Fruit fly (Drosophila melanogaster) whole organism, wandering third instar larva: Measurements from ENCODE around the gene CG13841.

Experiments used
- CG9705 ChIP-seq: fragments of 200-800 bp; sonication (Bioruptor generic); optimal IDR thresholded peaks from 2 replicates; lab custom pipeline; 2018; ENCODE audit warnings: missing biosample characterization, mild to moderate bottlenecking, missing genetic modification characterization
- CrebA ChIP-seq: fragments of 200-800 bp; sonication (Bioruptor generic); optimal IDR thresholded peaks from 2 replicates; lab custom pipeline; 2016; ENCODE audit warnings: missing biosample characterization, mild to moderate bottlenecking, missing genetic modification characterization, borderline replicate concordance
- Dfd ChIP-seq: fragments of >200 bp; optimal IDR thresholded peaks from 2 replicates; lab custom pipeline; 2017; ENCODE audit warnings: missing biosample characterization, missing genetic modification characterization
- GATAd ChIP-seq: sonication (Bioruptor generic); optimal IDR thresholded peaks from 2 replicates; lab custom pipeline; 2016; ENCODE audit warnings: missing biosample characterization, missing genetic modification characterization
- Hr83 ChIP-seq: fragments of 200-300 bp; sonication (Bioruptor generic); optimal IDR thresholded peaks from 2 replicates; lab custom pipeline; 2016; ENCODE audit warnings: missing biosample characterization, mild to moderate bottlenecking, missing genetic modification characterization, moderate library complexity; ENCODE audit not compliant: poor library complexity, severe bottlenecking
- Jra ChIP-seq: sonication (Bioruptor generic); optimal IDR thresholded peaks from 2 replicates; lab custom pipeline; 2016; ENCODE audit warnings: missing biosample characterization, missing genetic modification characterization
- Myc ChIP-seq: fragments of >200 bp; optimal IDR thresholded peaks from 2 replicates; lab custom pipeline; 2017
- N ChIP-seq: fragments of >200 bp; optimal IDR thresholded peaks from 2 replicates; lab custom pipeline; 2018; ENCODE audit warnings: missing biosample characterization, missing external identifiers, missing genetic modification characterization
- Vsx2 ChIP-seq: fragments of 200-300, 225-300 bp; sonication (Bioruptor generic); optimal IDR thresholded peaks from 2 replicates; lab custom pipeline; 2018; ENCODE audit warnings: missing biosample characterization, missing genetic modification characterization; ENCODE audit not compliant: partially characterized antibody
- br ChIP-seq: fragments of 200-800 bp; sonication (Bioruptor generic); optimal IDR thresholded peaks from 2 replicates; lab custom pipeline; 2016; ENCODE audit warnings: missing biosample characterization, missing genetic modification characterization
- brk ChIP-seq: fragments of 200-800 bp; sonication (Bioruptor generic); optimal IDR thresholded peaks from 2 replicates; lab custom pipeline; 2016; ENCODE audit warnings: missing biosample characterization, mild to moderate bottlenecking, missing genetic modification characterization
- dl ChIP-seq, 2 experiments: fragments of 175-275, 200-275 bp in 1 of 2; fragments of 200-275 bp in 1 of 2; sonication (Bioruptor generic); optimal IDR thresholded peaks; lab custom pipeline; 2018; ENCODE audit warnings: mild to moderate bottlenecking in 2 of 2, missing biosample characterization in 2 of 2, missing genetic modification characterization in 2 of 2, moderate library complexity in 2 of 2; ENCODE audit not compliant: partially characterized antibody in 2 of 2, insufficient read depth in 1 of 2
- dmrt93B ChIP-seq: fragments of 200-800 bp; sonication (Bioruptor generic); optimal IDR thresholded peaks from 2 replicates; lab custom pipeline; 2018; ENCODE audit warnings: missing biosample characterization, mild to moderate bottlenecking, missing genetic modification characterization
- dsf ChIP-seq: sonication (Bioruptor generic); optimal IDR thresholded peaks from 2 replicates; lab custom pipeline; 2016; ENCODE audit warnings: missing biosample characterization, missing genetic modification characterization, borderline replicate concordance
- ey ChIP-seq: fragments of 200-800 bp; sonication (Bioruptor generic); optimal IDR thresholded peaks from 2 replicates; lab custom pipeline; 2016; ENCODE audit warnings: missing biosample characterization, missing genetic modification characterization
- foxo ChIP-seq, 2 experiments: fragments of 200-800 bp; sonication (Bioruptor generic); optimal IDR thresholded peaks; 2 replicates in 1 of 2; 3 replicates in 1 of 2; lab custom pipeline; 2016 to 2017; ENCODE audit warnings: missing biosample characterization in 2 of 2, missing genetic modification characterization in 2 of 2
- fru ChIP-seq: fragments of 200-800 bp; sonication (Bioruptor generic); optimal IDR thresholded peaks from 3 replicates; lab custom pipeline; 2016; ENCODE audit warnings: missing biosample characterization, mild to moderate bottlenecking, missing genetic modification characterization
- jim ChIP-seq: fragments of 175-275, 200-325 bp; sonication (Bioruptor generic); optimal IDR thresholded peaks from 2 replicates; lab custom pipeline; 2016; ENCODE audit warnings: missing biosample characterization, mild to moderate bottlenecking, missing genetic modification characterization
- psq ChIP-seq: fragments of 200-800 bp; sonication (Bioruptor generic); optimal IDR thresholded peaks from 3 replicates; lab custom pipeline; 2017; ENCODE audit warnings: missing biosample characterization, mild to moderate bottlenecking, missing genetic modification characterization, moderate library complexity
- rgr ChIP-seq: fragments of 200-800 bp; sonication (Bioruptor generic); optimal IDR thresholded peaks from 3 replicates; lab custom pipeline; 2016; ENCODE audit warnings: missing biosample characterization, mild to moderate bottlenecking, missing genetic modification characterization
- sv ChIP-seq: fragments of 200-800 bp; sonication (Bioruptor generic); optimal IDR thresholded peaks from 3 replicates; lab custom pipeline; 2016; ENCODE audit warnings: missing biosample characterization, missing genetic modification characterization
- tai ChIP-seq: sonication (Bioruptor generic); optimal IDR thresholded peaks from 2 replicates; lab custom pipeline; 2016; ENCODE audit warnings: missing biosample characterization, missing genetic modification characterization
- usp ChIP-seq: fragments of >200 bp; optimal IDR thresholded peaks from 2 replicates; lab custom pipeline; 2017; ENCODE audit warnings: missing biosample characterization, missing genetic modification characterization
- woc ChIP-seq: sonication (Bioruptor generic); optimal IDR thresholded peaks from 2 replicates; lab custom pipeline; 2016; ENCODE audit warnings: missing biosample characterization, mild to moderate bottlenecking, missing genetic modification characterization

The CG13841 gene

DNA sequence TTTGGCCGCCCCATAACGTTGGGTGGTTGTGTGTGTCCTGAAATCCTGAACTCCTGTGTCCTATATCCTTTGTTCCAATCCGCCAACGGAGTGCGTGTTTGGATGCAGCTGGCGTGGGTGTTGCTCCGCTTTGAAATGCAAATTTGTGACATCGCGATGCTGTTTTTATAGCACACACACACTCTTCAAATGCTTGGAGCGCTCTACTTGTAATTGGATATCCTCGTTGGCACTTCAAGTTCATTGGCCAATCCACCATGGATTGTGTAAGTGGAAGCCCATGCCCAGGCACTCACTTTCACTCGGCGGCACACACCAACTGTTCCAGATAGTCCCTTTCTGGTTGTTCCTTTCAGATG lies 48.6 kb upstream of the CG13841 start, which contains the start of gene CG13840:
Gene CG13840, minus strand, starts transcription at position 101 of the 359 bp plus-strand sequence.
- TF ChIP-seq dl (GFP tag; optimal IDR thresholded peaks at IDR 0.05; lab: Kevin White, UChicago; ENCODE audit: insufficient read depth in 1 of 2, partially characterized antibody in 2 of 2) = no peak
- TF ChIP-seq Hr83 (GFP tag; lab: Kevin White, UChicago) = no peak

DNA sequence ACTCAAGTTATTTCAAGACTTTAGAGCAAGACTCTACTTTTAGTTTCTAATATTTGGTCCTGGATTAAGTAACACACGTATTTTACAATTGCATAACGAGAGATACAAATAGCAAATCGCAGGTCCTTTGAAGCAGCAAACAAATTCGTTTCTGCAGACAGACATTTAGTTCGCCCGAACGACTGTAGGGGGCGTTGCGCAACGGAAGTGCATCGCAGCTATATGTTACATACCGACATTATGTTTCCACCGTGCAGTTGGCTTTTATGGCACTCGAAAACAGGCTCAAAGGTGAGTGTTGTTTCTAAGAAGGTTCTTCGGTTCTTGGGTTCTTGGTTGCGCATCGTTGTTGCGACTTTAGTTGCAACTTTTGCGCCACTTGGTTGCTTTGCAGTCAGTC lies 42.8 kb upstream of the CG13841 start:
- TF ChIP-seq Dfd (GFP tag; lab: Kevin White, UChicago) (no peak), Vsx2 (no peak), Hr83 (GFP tag; lab: Kevin White, UChicago) (no peak), sv (GFP tag; lab: Kevin White, UChicago) (no peak), Jra (GFP tag; lab: Kevin White, UChicago) (no peak), foxo (GFP tag; optimal IDR thresholded peaks at IDR 0.05; lab: Kevin White, UChicago) (no peak), N (GFP tag; lab: Kevin White, UChicago) (no peak)
- TF ChIP-seq, all 38 proteins: peak for 0

DNA sequence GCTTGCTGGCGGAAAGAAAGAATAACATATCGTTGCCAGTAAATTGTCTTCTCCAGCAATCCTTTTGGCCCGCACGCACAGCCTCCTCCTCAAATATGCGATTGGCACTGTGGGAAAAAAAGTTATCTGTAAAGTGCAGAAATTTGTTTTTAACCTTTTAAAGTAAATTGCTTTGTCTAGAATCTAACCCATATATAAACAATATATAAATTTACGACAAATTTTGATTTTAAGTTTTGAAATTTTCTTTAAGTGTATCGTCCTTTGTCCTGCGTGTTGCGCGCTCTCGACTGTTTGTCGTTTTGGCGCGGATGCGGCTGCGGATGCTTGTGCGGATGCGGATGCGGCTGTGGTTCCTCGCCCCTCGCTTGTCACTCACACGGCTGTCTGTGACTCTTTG lies 39.6 kb upstream of the CG13841 start:
- TF ChIP-seq CG9705 (GFP tag; lab: Kevin White, UChicago) (no peak), jim (GFP tag; lab: Kevin White, UChicago) (no peak), foxo (GFP tag; optimal IDR thresholded peaks at IDR 0.05; lab: Kevin White, UChicago) (no peak), Dfd (GFP tag; lab: Kevin White, UChicago) (no peak), br (GFP tag; lab: Kevin White, UChicago) (no peak), ey (GFP tag; lab: Kevin White, UChicago) (no peak), rgr (GFP tag; lab: Kevin White, UChicago) (no peak), psq (GFP tag; lab: Kevin White, UChicago) (no peak), dsf (GFP tag; lab: Kevin White, UChicago) (no peak), fru (GFP tag; lab: Kevin White, UChicago) (no peak), woc (GFP tag; lab: Kevin White, UChicago) (no peak)

DNA sequence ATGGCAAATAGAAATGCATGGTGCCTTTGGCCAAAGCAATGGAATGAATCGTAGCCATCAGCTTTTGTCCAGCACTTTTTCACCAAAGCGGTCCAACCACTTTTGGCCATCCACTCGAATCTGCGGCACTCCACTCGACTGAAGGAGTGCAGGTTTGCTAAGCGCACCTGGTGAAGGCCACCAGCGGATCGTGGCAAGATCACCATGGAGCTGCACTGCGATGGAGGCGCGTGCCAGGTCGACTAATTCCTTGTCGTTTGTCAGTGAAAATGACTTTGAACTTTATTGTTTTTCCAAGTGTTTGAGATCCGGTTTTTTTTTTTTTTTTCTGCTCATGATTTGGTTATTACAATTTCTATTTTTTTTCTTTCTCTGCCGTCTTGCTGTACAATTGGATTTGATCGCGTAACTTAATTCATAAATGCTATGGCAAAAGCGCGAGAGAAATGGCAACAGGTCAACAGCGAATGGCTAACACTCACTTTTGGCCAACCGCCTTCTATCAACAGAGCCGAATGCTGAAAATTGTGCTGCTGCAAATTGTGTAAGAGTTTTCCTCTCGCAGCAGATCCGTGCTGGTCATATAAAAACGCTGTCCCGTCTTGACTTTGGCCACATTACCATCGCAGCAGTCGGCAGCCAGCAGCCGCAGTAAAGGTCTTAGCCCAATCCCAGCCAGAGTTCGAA lies 36.3 kb upstream of the CG13841 start, which contains the start of gene CG7031:
Gene CG7031, plus strand, starts transcription at position 637 of the 687 bp plus-strand sequence.
- TF ChIP-seq sv (GFP tag; lab: Kevin White, UChicago) (no peak), GATAd (no peak), usp (GFP tag; lab: Kevin White, UChicago) (no peak), dmrt93B (GFP tag; lab: Kevin White, UChicago) (no peak), Myc (lab: Kevin White, UChicago) (no peak), brk (no peak), jim (GFP tag; lab: Kevin White, UChicago) (no peak), CrebA (GFP tag; lab: Kevin White, UChicago) (no peak), woc (GFP tag; lab: Kevin White, UChicago) (no peak)

DNA sequence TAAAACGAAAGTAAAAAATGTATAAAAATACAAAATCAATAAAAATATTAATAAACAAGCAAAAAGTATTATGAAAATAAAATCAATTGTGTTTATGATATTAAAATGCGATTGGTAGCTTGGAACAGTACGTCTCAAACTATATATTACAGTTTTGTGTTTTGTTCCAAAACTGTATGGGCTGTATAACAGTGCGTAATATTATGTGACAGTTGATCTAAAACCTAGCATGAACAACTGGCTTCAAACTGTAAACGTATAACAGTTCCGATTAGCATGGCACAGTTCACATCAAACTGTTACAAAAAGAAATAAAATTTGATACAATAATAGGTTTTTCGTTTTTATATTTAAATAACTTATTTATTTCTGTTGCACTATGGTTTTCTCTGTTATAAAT lies 26.5 kb upstream of the CG13841 start:
- TF ChIP-seq Myc (lab: Kevin White, UChicago) (peak; percentile 96), N (GFP tag; lab: Kevin White, UChicago) (no peak)

DNA sequence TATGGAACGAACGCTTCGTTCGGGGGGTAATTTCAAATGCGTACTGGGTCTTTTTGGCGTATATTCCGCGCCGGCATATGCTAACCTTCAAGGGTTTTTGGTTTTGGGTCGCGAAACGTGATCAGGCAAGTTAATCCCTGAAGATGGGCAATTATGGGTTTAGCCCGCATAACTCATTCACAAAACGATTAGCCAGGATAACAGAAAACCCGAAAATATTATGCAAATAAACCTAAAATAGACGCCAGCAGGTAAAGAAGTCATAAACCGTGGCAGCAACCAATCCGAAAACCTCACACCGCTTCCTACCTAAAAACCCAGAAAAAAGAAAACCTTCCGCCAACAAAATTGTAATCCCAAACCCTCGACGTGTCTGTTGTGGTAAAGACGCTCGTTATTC lies 21.6 kb upstream of the CG13841 start:
- TF ChIP-seq psq (GFP tag; lab: Kevin White, UChicago) (no peak), Myc (lab: Kevin White, UChicago) (no peak), tai (no peak), fru (GFP tag; lab: Kevin White, UChicago) (no peak), dl (GFP tag; optimal IDR thresholded peaks at IDR 0.05; lab: Kevin White, UChicago; ENCODE audit: insufficient read depth in 1 of 2, partially characterized antibody in 2 of 2) (no peak)

DNA sequence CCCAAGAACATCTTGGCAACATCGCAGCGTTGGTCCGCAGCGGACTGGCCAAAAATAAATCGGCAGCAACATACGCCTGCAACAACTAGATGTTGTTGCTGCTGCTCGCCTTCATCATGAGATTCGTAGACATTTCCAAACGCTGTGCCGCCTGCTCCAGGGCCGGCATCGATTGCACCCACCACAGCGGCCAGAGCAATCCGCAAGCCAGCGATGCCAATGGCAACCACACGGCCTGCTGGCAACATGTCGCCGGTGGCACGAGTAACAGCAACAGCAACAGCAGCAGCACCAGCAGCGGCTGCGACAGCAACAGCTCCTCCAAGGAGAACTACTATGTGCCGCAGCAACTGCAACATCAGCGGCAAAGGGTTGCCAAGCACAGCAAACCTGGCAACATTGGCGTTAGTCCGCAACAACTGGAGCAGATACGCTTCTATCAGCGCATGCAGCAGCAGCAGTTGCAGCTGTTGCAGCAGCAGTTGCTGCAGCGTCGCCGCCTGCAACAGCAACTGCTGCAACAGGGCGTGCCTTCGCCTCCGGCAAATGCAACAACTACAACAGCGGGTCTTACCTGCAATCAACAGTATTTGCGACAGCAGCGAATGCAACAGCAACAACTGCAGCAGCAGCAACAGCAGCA lies 17.3 kb upstream of the CG13841 start:
- TF ChIP-seq Dfd (GFP tag; lab: Kevin White, UChicago) (peak; percentile 20), sv (GFP tag; lab: Kevin White, UChicago) (no peak)
